Worm (Caenorhabditis elegans) whole organism, mixed stage, embryonic: ENCODE results near the gene irld-29.
"Not testable (repeated sequence)": the region's sequence is repeated elsewhere in the genome, so short reads cannot be mapped to it uniquely, and the experiment has no call there.

Experiments used
- M03D4.4 ChIP-seq: sonication (generic microtip); optimal IDR thresholded peaks from 2 replicates; lab custom pipeline; 2017; ENCODE audit warnings: mild to moderate bottlenecking, missing genetic modification characterization, missing compliant biosample characterization
- bed-3 ChIP-seq: fragments of 200-800 bp; sonication (Bioruptor generic); optimal IDR thresholded peaks from 3 replicates; lab custom pipeline; 2018; ENCODE audit warnings: mild to moderate bottlenecking, missing genetic modification characterization, moderate library complexity, missing compliant biosample characterization
- blmp-1 ChIP-seq: fragments of 150-350 bp; optimal IDR thresholded peaks from 2 replicates; lab custom pipeline; 2014; ENCODE audit warnings: missing biosample characterization, missing genetic modification characterization
- ceh-39 ChIP-seq: fragments of 150-350 bp; optimal IDR thresholded peaks from 2 replicates; lab custom pipeline; 2014; ENCODE audit warnings: missing biosample characterization, missing genetic modification characterization
- ceh-83 ChIP-seq: fragments of 200-800 bp; sonication (Bioruptor generic); optimal IDR thresholded peaks from 2 replicates; lab custom pipeline; 2018; ENCODE audit warnings: mild to moderate bottlenecking, missing genetic modification characterization, missing compliant biosample characterization
- ces-1 ChIP-seq: fragments of 150-350 bp; optimal IDR thresholded peaks from 2 replicates; lab custom pipeline; 2014; ENCODE audit warnings: missing biosample characterization, missing genetic modification reagents, missing genetic modification characterization
- cnd-1 ChIP-seq: fragments of 200-800 bp; sonication (Bioruptor generic); optimal IDR thresholded peaks from 2 replicates; lab custom pipeline; 2018; ENCODE audit warnings: mild to moderate bottlenecking, missing genetic modification characterization, missing compliant biosample characterization
- drap-1 ChIP-seq: fragments of 200-800 bp; sonication (Bioruptor generic); optimal IDR thresholded peaks from 3 replicates; lab custom pipeline; 2018; ENCODE audit warnings: mild to moderate bottlenecking, missing genetic modification characterization, missing compliant biosample characterization
- elt-1 ChIP-seq: sonication (generic microtip); optimal IDR thresholded peaks from 2 replicates; lab custom pipeline; 2017; ENCODE audit warnings: missing genetic modification characterization, mild to moderate bottlenecking, missing compliant biosample characterization, antibody characterized with exemption, moderate library complexity, borderline replicate concordance; ENCODE audit not compliant: insufficient read depth
- flh-1 ChIP-seq: fragments of 200-800 bp; sonication (Bioruptor generic); optimal IDR thresholded peaks from 2 replicates; lab custom pipeline; 2018; ENCODE audit warnings: mild to moderate bottlenecking, missing genetic modification characterization, moderate library complexity, missing compliant biosample characterization
- hlh-1 ChIP-seq: fragments of 150-350 bp; optimal IDR thresholded peaks from 2 replicates; lab custom pipeline; 2014; ENCODE audit warnings: missing biosample characterization, missing genetic modification reagents, missing genetic modification characterization
- lin-13 ChIP-seq: fragments of 150-350 bp; optimal IDR thresholded peaks from 2 replicates; lab custom pipeline; 2014; ENCODE audit warnings: missing biosample characterization, missing genetic modification characterization
- lin-32 ChIP-seq: fragments of 200-800 bp; sonication (Bioruptor generic); optimal IDR thresholded peaks from 2 replicates; lab custom pipeline; 2018; ENCODE audit warnings: mild to moderate bottlenecking, missing genetic modification characterization, missing compliant biosample characterization
- lsy-2 ChIP-seq: fragments of 150-350 bp; optimal IDR thresholded peaks from 2 replicates; lab custom pipeline; 2014; ENCODE audit warnings: missing biosample characterization, missing genetic modification characterization
- mab-5 ChIP-seq: fragments of 150-350 bp; optimal IDR thresholded peaks from 2 replicates; lab custom pipeline; 2014; ENCODE audit warnings: missing biosample characterization, missing genetic modification characterization
- mep-1 ChIP-seq: fragments of 150-350 bp; optimal IDR thresholded peaks from 2 replicates; lab custom pipeline; 2017; ENCODE audit warnings: missing biosample characterization, missing genetic modification reagents, missing genetic modification characterization, inconsistent platforms
- mls-2 ChIP-seq: sonication (generic microtip); optimal IDR thresholded peaks from 2 replicates; lab custom pipeline; 2016; ENCODE audit warnings: mild to moderate bottlenecking, missing genetic modification characterization, moderate library complexity, missing compliant biosample characterization
- nhr-12 ChIP-seq: fragments of 150-350 bp; optimal IDR thresholded peaks from 2 replicates; lab custom pipeline; 2014; ENCODE audit warnings: missing biosample characterization, missing genetic modification characterization
- nhr-2 ChIP-seq: fragments of 150-350 bp; optimal IDR thresholded peaks from 2 replicates; lab custom pipeline; 2014; ENCODE audit warnings: missing biosample characterization, missing genetic modification characterization
- nhr-237 ChIP-seq: fragments of 150-350 bp; optimal IDR thresholded peaks from 2 replicates; lab custom pipeline; 2014; ENCODE audit warnings: missing biosample characterization, missing genetic modification characterization
- nhr-28 ChIP-seq: fragments of 150-350 bp; optimal IDR thresholded peaks from 2 replicates; lab custom pipeline; 2014; ENCODE audit warnings: missing biosample characterization, missing genetic modification characterization
- nhr-76 ChIP-seq: sonication (generic microtip); optimal IDR thresholded peaks from 2 replicates; lab custom pipeline; 2017; ENCODE audit warnings: missing biosample characterization, missing genetic modification characterization
- sem-2 ChIP-seq: fragments of 200-800 bp; sonication (Bioruptor generic); optimal IDR thresholded peaks from 2 replicates; lab custom pipeline; 2018; ENCODE audit warnings: mild to moderate bottlenecking, missing genetic modification characterization, missing compliant biosample characterization
- unc-120 ChIP-seq: sonication (generic microtip); optimal IDR thresholded peaks from 2 replicates; lab custom pipeline; 2017; ENCODE audit warnings: missing genetic modification characterization, missing compliant biosample characterization; ENCODE audit not compliant: poor library complexity, severe bottlenecking
- unc-39 ChIP-seq: fragments of 150-350 bp; optimal IDR thresholded peaks from 2 replicates; lab custom pipeline; 2014; ENCODE audit warnings: missing biosample characterization, missing genetic modification characterization
- zip-8 ChIP-seq: fragments of 150-350 bp; optimal IDR thresholded peaks from 2 replicates; lab custom pipeline; 2014; ENCODE audit warnings: missing biosample characterization, missing genetic modification characterization
- ztf-11 ChIP-seq: fragments of 150-350 bp; optimal IDR thresholded peaks from 2 replicates; lab custom pipeline; 2014; ENCODE audit warnings: missing biosample characterization, missing genetic modification characterization

The irld-29 gene

ce11 chrV:2325052-2325451 is 13.4 kb downstream of the irld-29 start, which contains the start of gene pud-3:
Gene pud-3 (minus strand): TSS chrV:2325152.
- TF ChIP-seq mls-2 (tag; lab: Kevin White, UChicago) (no peak), nhr-76 (no peak), M03D4.4 (tag; lab: Kevin White, UChicago) (no peak), lin-13 (tag; lab: Kevin White, UChicago) (no peak), ceh-39 (no peak), nhr-2 (no peak), unc-39 (tag; lab: Kevin White, UChicago) (no peak), lsy-2 (tag; lab: Kevin White, UChicago) (no peak), nhr-237 (tag; lab: Kevin White, UChicago) (no peak), zip-8 (tag; lab: Kevin White, UChicago) (no peak), mab-5 (tag; lab: Kevin White, UChicago) (no peak)

- TF ChIP-seq drap-1 (GFP tag; lab: Kevin White, UChicago), result no peak
These were observed 14.2 kb downstream of the irld-29 start for ce11 chrV:2324260-2324659.

ce11 chrV:2322466-2322865 is 16.0 kb downstream of the irld-29 start, which contains the start of gene pud-1.2:
Gene pud-1.2 (minus strand): TSS chrV:2322566.
- not testable (repeated sequence) for TF ChIP-seq ceh-39; nhr-237 (tag; lab: Kevin White, UChicago); mep-1 (tag; lab: Kevin White, UChicago)

- not testable (repeated sequence) for TF ChIP-seq lin-13 (tag; lab: Kevin White, UChicago); bed-3 (GFP tag; lab: Kevin White, UChicago); ces-1 (GFP tag; lab: Kevin White, UChicago)
These were observed 17.4 kb downstream of the irld-29 start, which contains the start of gene Y19D10B.6 for ce11 chrV:2321001-2321400. Gene Y19D10B.6 (minus strand): TSS chrV:2321101.

ce11 chrV:2308246-2308645 is 30.2 kb downstream of the irld-29 start:
- TF ChIP-seq unc-120 (tag; lab: Kevin White, UChicago) (no peak), mep-1 (tag; lab: Kevin White, UChicago) (no peak), lin-13 (tag; lab: Kevin White, UChicago) (no peak)

- TF ChIP-seq ceh-39 (no peak), lin-32 (no peak), bed-3 (GFP tag; lab: Kevin White, UChicago) (no peak), nhr-76 (no peak), nhr-28 (tag; lab: Kevin White, UChicago) (no peak), mab-5 (tag; lab: Kevin White, UChicago) (no peak), cnd-1 (no peak), mls-2 (tag; lab: Kevin White, UChicago) (no peak), nhr-12 (tag; lab: Kevin White, UChicago) (no peak), blmp-1 (tag; lab: Kevin White, UChicago) (no peak), lin-13 (tag; lab: Kevin White, UChicago) (no peak)
These were observed 32.1 kb downstream of the irld-29 start for ce11 chrV:2306383-2306782.

- TF ChIP-seq unc-39 (tag; lab: Kevin White, UChicago), result no peak
- TF ChIP-seq ceh-83 (GFP tag; lab: Kevin White, UChicago), result no peak
- TF ChIP-seq hlh-1 (tag; lab: Kevin White, UChicago), result no peak
- no peak for TF ChIP-seq zip-8 (tag; lab: Kevin White, UChicago)
- no peak for TF ChIP-seq unc-120 (tag; lab: Kevin White, UChicago)
- no peak for TF ChIP-seq ztf-11
- TF ChIP-seq drap-1 (GFP tag; lab: Kevin White, UChicago), result no peak
- TF ChIP-seq nhr-2, result no peak
- TF ChIP-seq bed-3 (GFP tag; lab: Kevin White, UChicago), result no peak
- no peak for TF ChIP-seq sem-2
- no peak for TF ChIP-seq ceh-39
- no peak for TF ChIP-seq nhr-12 (tag; lab: Kevin White, UChicago)
- no peak for TF ChIP-seq elt-1
- no peak for TF ChIP-seq mep-1 (tag; lab: Kevin White, UChicago)
- no peak for TF ChIP-seq flh-1 (GFP tag; lab: Kevin White, UChicago)
- no peak for TF ChIP-seq nhr-237 (tag; lab: Kevin White, UChicago)
These were observed 34.7 kb downstream of the irld-29 start, which contains the start of gene irld-15 for ce11 chrV:2303775-2304174. Gene irld-15 (minus strand): TSS chrV:2303875.
